Worm (Caenorhabditis elegans): ENCODE results near the gene sqt-2.

Gene sqt-2

ce11 chrII:43640-44039, 20.5 kb downstream of the sqt-2 start, which contains the start of gene nfyc-1:
nfyc-1 (plus strand) TSS chrII:43907.
- TF ChIP-seq lin-15B (tag; optimal IDR thresholded peaks at IDR 0.05) (peak; percentile 90), lsy-12 (tag; optimal IDR thresholded peaks at IDR 0.05) (no peak), nhr-43 (tag; optimal IDR thresholded peaks at IDR 0.05; ENCODE audit: poor library complexity, severe bottlenecking) (no peak), sea-2 (GFP tag; optimal IDR thresholded peaks at IDR 0.05) (no peak), nhr-11 (tag; optimal IDR thresholded peaks at IDR 0.05) (no peak), nhr-23 (tag; optimal IDR thresholded peaks at IDR 0.05) (peak; percentile 65), unc-62 (GFP tag; optimal IDR thresholded peaks at IDR 0.05) (no peak), fkh-10 (GFP tag; optimal IDR thresholded peaks at IDR 0.05) (no peak), pqm-1 (tag; optimal IDR thresholded peaks at IDR 0.05) (no peak), mdl-1 (tag; optimal IDR thresholded peaks at IDR 0.05) (no peak), pha-4 (tag; optimal IDR thresholded peaks at IDR 0.05) (peak; percentile 84), egl-27 (tag; optimal IDR thresholded peaks at IDR 0.05) (no peak), ceh-16 (tag; optimal IDR thresholded peaks at IDR 0.05) (no peak), elt-2 (tag; optimal IDR thresholded peaks at IDR 0.05) (no peak), hmg-11 (tag; optimal IDR thresholded peaks at IDR 0.05) (peak; percentile 79), nhr-77 (tag; optimal IDR thresholded peaks at IDR 0.05) (no peak), ceh-28 (tag; optimal IDR thresholded peaks at IDR 0.05) (no peak), nhr-25 (tag; optimal IDR thresholded peaks at IDR 0.05) (peak; percentile 42), fkh-2 (tag; optimal IDR thresholded peaks at IDR 0.05) (no peak), skn-1 (tag; optimal IDR thresholded peaks at IDR 0.05) (peak; percentile 99), tbx-2 (tag; optimal IDR thresholded peaks at IDR 0.05) (no peak), ztf-4 (tag; optimal IDR thresholded peaks at IDR 0.05) (no peak), nhr-76 (tag; optimal IDR thresholded peaks at IDR 0.05) (no peak), elt-1 (tag; optimal IDR thresholded peaks at IDR 0.05) (no peak), egl-5 (tag; optimal IDR thresholded peaks at IDR 0.05) (peak; percentile 72), ama-1 (optimal IDR thresholded peaks at IDR 0.05) (no peak), lin-39 (tag; optimal IDR thresholded peaks at IDR 0.05) (peak; percentile 65), jun-1 (tag; optimal IDR thresholded peaks at IDR 0.05) (no peak), eor-1 (tag; optimal IDR thresholded peaks at IDR 0.05) (no peak), nfya-1 (tag; optimal IDR thresholded peaks at IDR 0.05; ENCODE audit: insufficient read depth) (peak; percentile 65), snpc-4 (tag; optimal IDR thresholded peaks at IDR 0.05) (peak; percentile 27), ZK546.5 (tag; optimal IDR thresholded peaks at IDR 0.05) (no peak), ztf-11 (tag; optimal IDR thresholded peaks at IDR 0.05) (no peak)

ce11 chrII:44740-45139, 21.6 kb downstream of the sqt-2 start, which contains the start of gene rpoa-49:
rpoa-49 (plus strand) TSS chrII:45040.
- TF ChIP-seq ceh-16 (tag; optimal IDR thresholded peaks at IDR 0.05) (no peak), lsy-12 (tag; optimal IDR thresholded peaks at IDR 0.05) (no peak), nhr-237 (tag; optimal IDR thresholded peaks at IDR 0.05) (no peak)

ce11 chrII:46116-46515, 23.0 kb downstream of the sqt-2 start, which contains the start of gene rpt-4:
rpt-4 (minus strand) TSS chrII:46216.
- no peak for TF ChIP-seq ztf-4 (tag; optimal IDR thresholded peaks at IDR 0.05)
- TF ChIP-seq nhr-28 (tag; optimal IDR thresholded peaks at IDR 0.05): no peak
- no peak for TF ChIP-seq daf-12 (tag; optimal IDR thresholded peaks at IDR 0.05)
- TF ChIP-seq unc-62 (GFP tag; optimal IDR thresholded peaks at IDR 0.05): no peak
- TF ChIP-seq mml-1 (tag; optimal IDR thresholded peaks at IDR 0.05): no peak
- no peak for TF ChIP-seq ceh-9 (tag; optimal IDR thresholded peaks at IDR 0.05)
- TF ChIP-seq nhr-77 (tag; optimal IDR thresholded peaks at IDR 0.05): no peak

ce11 chrII:47280-47679, 24.2 kb downstream of the sqt-2 start, which contains the start of gene C23H3.5:
C23H3.5 (plus strand) TSS chrII:47580.
- no peak for TF ChIP-seq ztf-11 (tag; optimal IDR thresholded peaks at IDR 0.05)
- TF ChIP-seq elt-3 (tag; optimal IDR thresholded peaks at IDR 0.05): no peak
- TF ChIP-seq lin-39 (tag; optimal IDR thresholded peaks at IDR 0.05): no peak
- TF ChIP-seq zag-1 (tag; optimal IDR thresholded peaks at IDR 0.05): no peak
- TF ChIP-seq elt-2 (tag; optimal IDR thresholded peaks at IDR 0.05): no peak
- no peak for TF ChIP-seq unc-39 (tag; optimal IDR thresholded peaks at IDR 0.05)
- no peak for TF ChIP-seq mml-1 (tag; optimal IDR thresholded peaks at IDR 0.05)
- no peak for TF ChIP-seq nhr-43 (tag; optimal IDR thresholded peaks at IDR 0.05; ENCODE audit: poor library complexity, severe bottlenecking)
- TF ChIP-seq egl-27 (tag; optimal IDR thresholded peaks at IDR 0.05): no peak
